Worm (Caenorhabditis elegans) whole organism, L1 larva: ENCODE measurements around the gene F53A9.9.

Source experiments
- ceh-63 ChIP-seq: fragments of 200-800 bp; sonication (Bioruptor generic); optimal IDR thresholded peaks from 2 replicates; lab custom pipeline; 2018; ENCODE audit warnings: mild to moderate bottlenecking, missing genetic modification characterization, missing compliant biosample characterization
- efl-1 ChIP-seq, 4 experiments: fragments of 150-350 bp; optimal IDR thresholded peaks in 3 of 4; peaks in 1 of 4; 1 replicate in 1 of 4; 2 replicates in 3 of 4; lab custom pipeline; 2014; ENCODE audit warnings: missing biosample characterization in 2 of 4, missing genetic modification characterization in 2 of 4, missing genetic modification reagents in 2 of 4
- lin-15B ChIP-seq: fragments of 150-350 bp; sonication (generic microtip); optimal IDR thresholded peaks from 3 replicates; lab custom pipeline; 2014; ENCODE audit warnings: missing biosample characterization, missing genetic modification characterization
- nhr-76 ChIP-seq: sonication (generic microtip); optimal IDR thresholded peaks from 2 replicates; lab custom pipeline; 2017; ENCODE audit warnings: missing biosample characterization, missing genetic modification characterization
- ztf-11 ChIP-seq, 2 experiments: sonication (generic microtip); optimal IDR thresholded peaks; 2 replicates each; lab custom pipeline; 2016 to 2017; ENCODE audit warnings: missing genetic modification characterization in 2 of 2, missing biosample characterization in 1 of 2, missing compliant biosample characterization in 1 of 2

- TF ChIP-seq lin-15B (no peak), ztf-11 (tag; optimal IDR thresholded peaks at IDR 0.05; lab: Kevin White, UChicago) (no peak), efl-1 (optimal IDR thresholded peaks at IDR 0.05; lab: Kevin White, UChicago) (no peak), efl-1 (GFP tag; optimal IDR thresholded peaks at IDR 0.05 in 1 of 2; lab: Kevin White, UChicago) (no peak), ceh-63 (GFP tag; lab: Kevin White, UChicago) (no peak), nhr-76 (tag; lab: Kevin White, UChicago) (no peak)
Measured at ce11 chrX:8745524-8745923, 25.0 kb upstream of the F53A9.9 start.
